Fruit fly (Drosophila melanogaster): ENCODE measurements around the gene Naa60.
A peak's percentile ranks its signal among the peaks of the same experiment; 100 is the strongest.

The Naa60 gene

dm6 chr3L:9698193-9698642 lies 28.5 kb upstream of the Naa60 start, which contains the start of gene Ubc4 (continued):
- TF ChIP-seq pum (GFP tag; optimal IDR thresholded peaks at IDR 0.05) (no peak), abd-A (tag; optimal IDR thresholded peaks at IDR 0.05) (no peak), CG16815 (GFP tag; optimal IDR thresholded peaks at IDR 0.05) (no peak), CG12236 (GFP tag; optimal IDR thresholded peaks at IDR 0.05) (no peak), CG14710 (tag; optimal IDR thresholded peaks at IDR 0.05) (peak; percentile 12), knrl (GFP tag; IDR thresholded peaks at IDR 0.05; ENCODE audit: partially characterized antibody) (peak; percentile 83), CG12744 (GFP tag; optimal IDR thresholded peaks at IDR 0.05) (no peak), Vsx1 (GFP tag; optimal IDR thresholded peaks at IDR 0.05) (no peak), wek (GFP tag; optimal IDR thresholded peaks at IDR 0.05) (no peak), NK7.1 (GFP tag; optimal IDR thresholded peaks at IDR 0.05) (no peak), ewg (GFP tag; optimal IDR thresholded peaks at IDR 0.05) (no peak), Deaf1 (tag; optimal IDR thresholded peaks at IDR 0.05) (no peak), Rfx (GFP tag; IDR thresholded peaks at IDR 0.05) (peak; percentile 53), CG8388 (GFP tag; optimal IDR thresholded peaks at IDR 0.05) (no peak), CG3065 (GFP tag; optimal IDR thresholded peaks at IDR 0.05) (no peak), MTF-1 (GFP tag; optimal IDR thresholded peaks at IDR 0.05; ENCODE audit: borderline replicate concordance) (no peak), CG11398 (GFP tag; optimal IDR thresholded peaks at IDR 0.05) (no peak), crol (GFP tag; IDR thresholded peaks at IDR 0.05) (peak; percentile 62), CG1832 (GFP tag; optimal IDR thresholded peaks at IDR 0.05) (no peak), CG2712 (tag; optimal IDR thresholded peaks at IDR 0.05) (peak; percentile 15), jumu (GFP tag; optimal IDR thresholded peaks at IDR 0.05) (no peak), Opbp (GFP tag; IDR thresholded peaks at IDR 0.05; ENCODE audit: partially characterized antibody) (peak; percentile 81), tap (tag; optimal IDR thresholded peaks at IDR 0.05) (no peak), CG11723 (GFP tag; optimal IDR thresholded peaks at IDR 0.05) (no peak), CG8944 (GFP tag; optimal IDR thresholded peaks at IDR 0.05) (no peak), NFAT (GFP tag; IDR thresholded peaks at IDR 0.05) (peak; percentile 62; the same call in 1 of the 2 replicates), shn (GFP tag; optimal IDR thresholded peaks at IDR 0.05) (peak; percentile 5), ken (GFP tag; IDR thresholded peaks at IDR 0.05) (no peak), vfl (GFP tag; optimal IDR thresholded peaks at IDR 0.05) (peak; percentile 13), CG7839 (tag; optimal IDR thresholded peaks at IDR 0.05) (no peak), CG8281 (tag; optimal IDR thresholded peaks at IDR 0.05) (no peak), nmo (GFP tag; optimal IDR thresholded peaks at IDR 0.05) (peak; percentile 10), pho (GFP tag; optimal IDR thresholded peaks at IDR 0.05) (peak; percentile 28), ERR (GFP tag; optimal IDR thresholded peaks at IDR 0.05) (peak; percentile 8), cato (GFP tag; optimal IDR thresholded peaks at IDR 0.05; ENCODE audit: borderline replicate concordance) (no peak), H2.0 (GFP tag; IDR thresholded peaks at IDR 0.05) (no peak), ci (GFP tag; IDR thresholded peaks at IDR 0.05) (peak; percentile 21; the same call in 1 of the 3 replicates), eve (GFP tag; optimal IDR thresholded peaks at IDR 0.05) (no peak), Scr (GFP tag; IDR thresholded peaks at IDR 0.05; ENCODE audit: partially characterized antibody) (peak; percentile 81), pnt (GFP tag; optimal IDR thresholded peaks at IDR 0.05) (no peak), da (GFP tag; optimal IDR thresholded peaks at IDR 0.05) (no peak), CG7372 (GFP tag; IDR thresholded peaks at IDR 0.05) (no peak), CG14014 (GFP tag; IDR thresholded peaks at IDR 0.05) (no peak), Nf-YC (tag; optimal IDR thresholded peaks at IDR 0.05) (peak; percentile 74), CG5245 (GFP tag; optimal IDR thresholded peaks at IDR 0.05) (no peak), CG43689 (GFP tag; IDR thresholded peaks at IDR 0.05) (no peak), Chrac-16 (GFP tag; optimal IDR thresholded peaks at IDR 0.05) (no peak), CG6689 (GFP tag; IDR thresholded peaks at IDR 0.05) (0 out of 2 replicates have a peak, but pooled peaks have one; percentile 8), slp2 (GFP tag; optimal IDR thresholded peaks at IDR 0.05) (no peak), CoRest (tag; optimal IDR thresholded peaks at IDR 0.05) (peak; percentile 4), E2f1 (GFP tag; IDR thresholded peaks at IDR 0.05) (peak; percentile 44; the same call in 1 of the 2 replicates)
